Worm (Caenorhabditis elegans) whole organism, young adult: ENCODE data around the gene nspb-10.
"Not testable (repeated sequence)": the region's sequence is repeated elsewhere in the genome, so short reads cannot be mapped to it uniquely, and the experiment has no call there.

Source experiments
- B0035.1 ChIP-seq: sonication (generic microtip); optimal IDR thresholded peaks from 2 replicates; lab custom pipeline; 2016; ENCODE audit warnings: missing genetic modification characterization, mild to moderate bottlenecking, missing compliant biosample characterization, missing genotype, missing genetic modification reagents
- C06A6.2 ChIP-seq: fragments of 200-800 bp; sonication (Bioruptor generic); conservative IDR thresholded peaks from 2 replicates; pipeline ENCODE4 v1.3.6; 2022; ENCODE audit warnings: missing genetic modification characterization, missing compliant biosample characterization
- F39B2.1 ChIP-seq: fragments of 200-800 bp; sonication (Bioruptor generic); IDR thresholded peaks from 2 replicates; pipeline ENCODE4 v1.3.6; 2022; ENCODE audit warnings: missing genetic modification reagents, missing genetic modification characterization, missing compliant biosample characterization
- F52B5.7 ChIP-seq: sonication (generic microtip); optimal IDR thresholded peaks from 2 replicates; lab custom pipeline; 2016; ENCODE audit warnings: mild to moderate bottlenecking, missing genetic modification characterization, missing compliant biosample characterization

DNA sequence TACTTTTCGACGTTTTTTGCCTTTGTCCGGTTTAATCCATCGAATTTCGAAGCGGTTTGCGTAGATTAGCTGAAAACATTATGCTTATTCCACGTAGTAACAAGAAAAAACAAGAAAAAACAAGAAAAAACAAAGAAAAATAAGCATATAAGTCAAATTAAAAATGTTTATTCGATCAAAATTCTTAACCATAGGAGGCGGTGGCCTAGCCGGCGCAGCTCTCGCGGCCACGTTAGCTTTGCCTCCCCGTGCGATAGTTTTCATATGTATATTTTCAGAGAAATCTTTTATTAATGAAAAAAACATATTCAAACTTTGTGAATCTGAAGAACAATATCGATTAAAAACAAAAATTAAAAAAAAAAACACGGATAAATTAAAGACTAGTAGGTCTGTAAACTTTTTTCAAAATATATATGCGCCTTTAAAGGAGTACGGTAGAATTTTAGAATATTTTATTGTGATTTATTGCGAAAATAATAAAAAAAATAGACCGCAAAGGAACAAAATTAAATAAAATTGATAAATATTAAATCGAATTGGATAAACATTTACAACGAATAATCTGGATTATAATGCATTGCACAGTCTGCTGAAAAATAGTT lies 24.2 kb downstream of the nspb-10 start:
- not testable (repeated sequence) for TF ChIP-seq F52B5.7 (tag; lab: Kevin White, UChicago); B0035.1 (tag; lab: Kevin White, UChicago); F39B2.1 (GFP tag; lab: Robert Waterston, UW); C06A6.2 (GFP tag; lab: Robert Waterston, UW)
